Worm (Caenorhabditis elegans) whole organism, L2 larva: ENCODE measurements around the gene gld-3.

ENCODE experiments used
- alr-1 ChIP-seq: fragments of 150-350 bp; optimal IDR thresholded peaks from 2 replicates; lab custom pipeline; 2014; ENCODE audit warnings: missing biosample characterization, missing genetic modification characterization
- aly-2 ChIP-seq: fragments of 150-350 bp; optimal IDR thresholded peaks from 2 replicates; lab custom pipeline; 2014; ENCODE audit warnings: missing biosample characterization, missing genetic modification characterization
- ama-1 ChIP-seq: fragments of 150-350 bp; optimal IDR thresholded peaks from 2 replicates; lab custom pipeline; 2018; ENCODE audit warnings: inconsistent platforms
- ceh-16 ChIP-seq: fragments of 150-350 bp; optimal IDR thresholded peaks from 2 replicates; lab custom pipeline; 2014; ENCODE audit warnings: missing biosample characterization, missing genetic modification characterization
- fos-1 ChIP-seq: fragments of 150-350 bp; optimal IDR thresholded peaks from 2 replicates; lab custom pipeline; 2014; ENCODE audit warnings: missing biosample characterization, missing genetic modification characterization
- lin-13 ChIP-seq: fragments of 150-350 bp; optimal IDR thresholded peaks from 2 replicates; lab custom pipeline; 2014; ENCODE audit warnings: missing biosample characterization, missing genetic modification reagents, missing genetic modification characterization
- nhr-10 ChIP-seq: sonication (generic microtip); optimal IDR thresholded peaks from 2 replicates; lab custom pipeline; 2017; ENCODE audit warnings: missing biosample characterization, missing genetic modification characterization
- nhr-11 ChIP-seq: fragments of 150-350 bp; optimal IDR thresholded peaks from 2 replicates; lab custom pipeline; 2014; ENCODE audit warnings: missing biosample characterization, missing genetic modification characterization
- nhr-23 ChIP-seq: fragments of 150-350 bp; optimal IDR thresholded peaks from 2 replicates; lab custom pipeline; 2014; ENCODE audit warnings: missing biosample characterization, missing genetic modification reagents, missing genetic modification characterization
- nhr-237 ChIP-seq: fragments of 150-350 bp; optimal IDR thresholded peaks from 2 replicates; lab custom pipeline; 2014; ENCODE audit warnings: missing biosample characterization, missing genetic modification characterization
- nhr-77 ChIP-seq: fragments of 150-350 bp; optimal IDR thresholded peaks from 2 replicates; lab custom pipeline; 2014; ENCODE audit warnings: missing biosample characterization, missing genetic modification characterization

ce11 chrII:7090085-7090484 lies 42.4 kb upstream of the gld-3 start:
- TF ChIP-seq nhr-77 (no peak), lin-13 (GFP tag; lab: Kevin White, UChicago) (no peak), nhr-10 (tag; lab: Kevin White, UChicago) (no peak), alr-1 (tag; lab: Kevin White, UChicago) (no peak), nhr-23 (tag; lab: Kevin White, UChicago) (no peak), fos-1 (tag; lab: Kevin White, UChicago) (no peak), ceh-16 (tag; lab: Kevin White, UChicago) (peak; percentile 4), aly-2 (no peak), nhr-237 (tag; lab: Kevin White, UChicago) (no peak), ama-1 (lab: Kevin White, UChicago) (no peak), nhr-11 (tag; lab: Kevin White, UChicago) (no peak)
